Worm (Caenorhabditis elegans) whole organism, young adult: Measurements from ENCODE around the gene F59E12.6.

Source experiments
- B0261.1 ChIP-seq: sonication (generic microtip); optimal IDR thresholded peaks from 2 replicates; lab custom pipeline; 2016; ENCODE audit warnings: mild to moderate bottlenecking, missing genetic modification characterization, moderate library complexity, missing compliant biosample characterization
- F39B2.1 ChIP-seq: fragments of 200-800 bp; sonication (Bioruptor generic); IDR thresholded peaks from 2 replicates; pipeline ENCODE4 v1.3.6; 2022; ENCODE audit warnings: missing genetic modification reagents, missing genetic modification characterization, missing compliant biosample characterization
- F55B11.4 ChIP-seq: sonication (generic microtip); optimal IDR thresholded peaks from 2 replicates; lab custom pipeline; 2016; ENCODE audit warnings: missing compliant biosample characterization, missing genetic modification characterization, borderline replicate concordance; ENCODE audit not compliant: insufficient read depth
- T07F8.4 ChIP-seq: sonication (generic microtip); optimal IDR thresholded peaks from 2 replicates; lab custom pipeline; 2016; ENCODE audit warnings: mild to moderate bottlenecking, missing genetic modification characterization, moderate library complexity, missing compliant biosample characterization
- Y53F4B.3 ChIP-seq: fragments of 200-800 bp; sonication (Bioruptor generic); IDR thresholded peaks from 2 replicates; pipeline ENCODE4 v1.3.6; 2022; ENCODE audit warnings: missing genetic modification reagents, missing genetic modification characterization, missing compliant biosample characterization
- Y53G8AR.9 ChIP-seq: fragments of 200-800 bp; sonication (Bioruptor generic); conservative IDR thresholded peaks from 2 replicates; pipeline ENCODE4 v1.3.6; 2022; ENCODE audit warnings: missing genetic modification reagents, missing genetic modification characterization, missing compliant biosample characterization
- Y95B8A.8 ChIP-seq: fragments of 200-800 bp; sonication (Bioruptor generic); IDR thresholded peaks from 2 replicates; pipeline ENCODE4 v1.3.6; 2022; ENCODE audit warnings: missing genetic modification reagents, missing genetic modification characterization, missing compliant biosample characterization
- aptf-2 ChIP-seq: fragments of 200-800 bp; sonication (Bioruptor generic); conservative IDR thresholded peaks from 2 replicates; pipeline ENCODE4 v1.3.6; 2022; ENCODE audit warnings: missing genetic modification reagents, missing genetic modification characterization, missing compliant biosample characterization
- attf-5 ChIP-seq: fragments of 200-800 bp; sonication (Bioruptor generic); optimal IDR thresholded peaks from 2 replicates; lab custom pipeline; 2018; ENCODE audit warnings: mild to moderate bottlenecking, missing genetic modification characterization, missing compliant biosample characterization
- cebp-1 ChIP-seq, 2 experiments: fragments of 200-800 bp in 1 of 2; sonication (Bioruptor generic) in 1 of 2; sonication (generic microtip) in 1 of 2; IDR thresholded peaks in 1 of 2; optimal IDR thresholded peaks in 1 of 2; 2 replicates each; pipeline versions ENCODE4 v1.3.6 to Lab custom; 2017 to 2022; ENCODE audit warnings: missing compliant biosample characterization in 2 of 2, missing genetic modification characterization in 2 of 2, mild to moderate bottlenecking in 1 of 2, missing genetic modification reagents in 1 of 2, moderate library complexity in 1 of 2
- cebp-2 ChIP-seq: fragments of 200-800 bp; sonication (Bioruptor generic); IDR thresholded peaks from 2 replicates; pipeline ENCODE4 v1.3.6; 2022; ENCODE audit warnings: missing genetic modification characterization, missing compliant biosample characterization
- ceh-40 ChIP-seq: fragments of 200-800 bp; sonication (Bioruptor generic); IDR thresholded peaks from 2 replicates; pipeline ENCODE4 v1.3.6; 2022; ENCODE audit warnings: missing genetic modification characterization, missing compliant biosample characterization
- dox-1 ChIP-seq: fragments of 200-800 bp; sonication (Bioruptor generic); IDR thresholded peaks from 2 replicates; pipeline ENCODE4 v1.3.6; 2022; ENCODE audit warnings: missing genetic modification reagents, missing genetic modification characterization, missing compliant biosample characterization
- dpl-1 ChIP-seq: fragments of 150-350 bp; optimal IDR thresholded peaks from 2 replicates; lab custom pipeline; 2014; ENCODE audit warnings: missing biosample characterization, missing genetic modification reagents, missing genetic modification characterization
- egrh-3 ChIP-seq: fragments of 200-800 bp; sonication (Bioruptor generic); IDR thresholded peaks from 2 replicates; pipeline ENCODE4 v1.3.6; 2022; ENCODE audit warnings: missing genetic modification reagents, missing genetic modification characterization, missing compliant biosample characterization
- hlh-26 ChIP-seq: fragments of 200-800 bp; sonication (Bioruptor generic); conservative IDR thresholded peaks from 2 replicates; pipeline ENCODE4 v1.3.6; 2022; ENCODE audit warnings: missing genetic modification reagents, missing genetic modification characterization, missing compliant biosample characterization
- let-526 ChIP-seq: fragments of 200-800 bp; sonication (Bioruptor generic); IDR thresholded peaks from 2 replicates; pipeline ENCODE4 v1.3.6; 2022; ENCODE audit warnings: missing genetic modification reagents, missing genetic modification characterization, missing compliant biosample characterization
- lin-35 ChIP-seq, 3 experiments: fragments of 150-350 bp in 2 of 3; sonication (generic microtip) in 1 of 3; optimal IDR thresholded peaks; 2 replicates each; lab custom pipeline; 2014 to 2018; ENCODE audit warnings: missing biosample characterization in 3 of 3, missing genetic modification characterization in 3 of 3, missing genetic modification reagents in 3 of 3
- lin-54 ChIP-seq: fragments of 200-800 bp; sonication (Bioruptor generic); optimal IDR thresholded peaks from 2 replicates; lab custom pipeline; 2018; ENCODE audit warnings: mild to moderate bottlenecking, missing genetic modification characterization, missing compliant biosample characterization
- lir-1 ChIP-seq: fragments of 200-800 bp; sonication (Bioruptor generic); conservative IDR thresholded peaks from 2 replicates; pipeline ENCODE4 v1.3.6; 2022; ENCODE audit warnings: missing genetic modification reagents, missing genetic modification characterization, missing compliant biosample characterization
- madf-3 ChIP-seq: fragments of 200-800 bp; sonication (Bioruptor generic); IDR thresholded peaks from 2 replicates; pipeline ENCODE4 v1.3.6; 2022; ENCODE audit warnings: missing genetic modification reagents, missing genetic modification characterization, missing compliant biosample characterization
- madf-8 ChIP-seq: fragments of 200-800 bp; sonication (Bioruptor generic); conservative IDR thresholded peaks from 2 replicates; pipeline ENCODE4 v1.3.6; 2022; ENCODE audit warnings: missing genetic modification reagents, missing genetic modification characterization, missing compliant biosample characterization
- mel-28 ChIP-seq: sonication (generic microtip); optimal IDR thresholded peaks from 2 replicates; lab custom pipeline; 2016; ENCODE audit warnings: borderline replicate concordance, mild to moderate bottlenecking, missing genetic modification characterization, missing compliant biosample characterization
- nfya-2 ChIP-seq: fragments of 200-800 bp; sonication (Bioruptor generic); IDR thresholded peaks from 2 replicates; pipeline ENCODE4 v1.3.6; 2022; ENCODE audit warnings: missing genetic modification reagents, missing genetic modification characterization, missing compliant biosample characterization
- nfyb-1 ChIP-seq: fragments of 200-800 bp; sonication (Bioruptor generic); IDR thresholded peaks from 2 replicates; pipeline ENCODE4 v1.3.6; 2022; ENCODE audit warnings: missing genetic modification reagents, missing genetic modification characterization, missing compliant biosample characterization
- nhr-120 ChIP-seq: fragments of 200-800 bp; sonication (Bioruptor generic); IDR thresholded peaks from 2 replicates; pipeline ENCODE4 v1.3.6; 2022; ENCODE audit warnings: missing genetic modification characterization, missing compliant biosample characterization
- nhr-179 ChIP-seq: sonication (generic microtip); optimal IDR thresholded peaks from 2 replicates; lab custom pipeline; 2016; ENCODE audit warnings: mild to moderate bottlenecking, missing genetic modification characterization, missing compliant biosample characterization
- nhr-27 ChIP-seq: fragments of 200-800 bp; sonication (Bioruptor generic); optimal IDR thresholded peaks from 2 replicates; lab custom pipeline; 2018; ENCODE audit warnings: mild to moderate bottlenecking, missing genetic modification characterization, moderate library complexity, missing compliant biosample characterization
- nhr-80 ChIP-seq: sonication (generic microtip); optimal IDR thresholded peaks from 2 replicates; lab custom pipeline; 2016; ENCODE audit warnings: missing genetic modification characterization, missing compliant biosample characterization
- nhr-90 ChIP-seq: sonication (generic microtip); optimal IDR thresholded peaks from 2 replicates; lab custom pipeline; 2016; ENCODE audit warnings: missing genotype, mild to moderate bottlenecking, missing genetic modification characterization, missing compliant biosample characterization
- pbrm-1 ChIP-seq: fragments of 200-800 bp; sonication (Bioruptor generic); IDR thresholded peaks from 2 replicates; pipeline ENCODE4 v1.3.6; 2022; ENCODE audit warnings: missing genetic modification reagents, missing genetic modification characterization, missing compliant biosample characterization
- rcor-1 ChIP-seq: fragments of 200-800 bp; sonication (Bioruptor generic); IDR thresholded peaks from 2 replicates; pipeline ENCODE4 v1.3.6; 2022; ENCODE audit warnings: missing genetic modification reagents, missing genetic modification characterization, missing compliant biosample characterization
- sea-2 ChIP-seq: fragments of 200-800 bp; sonication (Bioruptor generic); IDR thresholded peaks from 2 replicates; pipeline ENCODE4 v1.3.6; 2022; ENCODE audit warnings: missing genetic modification characterization, missing compliant biosample characterization
- snpc-1.3 ChIP-seq: sonication (generic microtip); optimal IDR thresholded peaks from 2 replicates; lab custom pipeline; 2017; ENCODE audit warnings: missing genetic modification characterization, mild to moderate bottlenecking, missing compliant biosample characterization, antibody characterized with exemption, moderate library complexity, missing genotype, missing genetic modification reagents; ENCODE audit not compliant: insufficient read depth
- tbp1 ChIP-seq: fragments of 200-800 bp; sonication (Bioruptor generic); optimal IDR thresholded peaks from 2 replicates; lab custom pipeline; 2018; ENCODE audit warnings: mild to moderate bottlenecking, missing genetic modification characterization, missing compliant biosample characterization
- unc-130 ChIP-seq: sonication (generic microtip); optimal IDR thresholded peaks from 2 replicates; lab custom pipeline; 2016; ENCODE audit warnings: missing genetic modification reagents, missing genetic modification characterization, missing compliant biosample characterization
- unc-62 ChIP-seq: fragments of 150-350 bp; optimal IDR thresholded peaks from 2 replicates; lab custom pipeline; 2014; ENCODE audit warnings: missing biosample characterization, missing genetic modification reagents, missing genetic modification characterization
- zim-3 ChIP-seq: sonication (generic microtip); optimal IDR thresholded peaks from 2 replicates; lab custom pipeline; 2017; ENCODE audit warnings: mild to moderate bottlenecking, missing genetic modification characterization, moderate library complexity, missing compliant biosample characterization
- ztf-18 ChIP-seq: sonication (generic microtip); optimal IDR thresholded peaks from 2 replicates; lab custom pipeline; 2016; ENCODE audit warnings: missing genotype, mild to moderate bottlenecking, missing genetic modification characterization, missing compliant biosample characterization
- ztf-25 ChIP-seq: fragments of 200-800 bp; sonication (Bioruptor generic); IDR thresholded peaks from 2 replicates; pipeline ENCODE4 v1.3.6; 2022; ENCODE audit warnings: missing genetic modification reagents, missing genetic modification characterization, missing compliant biosample characterization

Gene F59E12.6

DNA sequence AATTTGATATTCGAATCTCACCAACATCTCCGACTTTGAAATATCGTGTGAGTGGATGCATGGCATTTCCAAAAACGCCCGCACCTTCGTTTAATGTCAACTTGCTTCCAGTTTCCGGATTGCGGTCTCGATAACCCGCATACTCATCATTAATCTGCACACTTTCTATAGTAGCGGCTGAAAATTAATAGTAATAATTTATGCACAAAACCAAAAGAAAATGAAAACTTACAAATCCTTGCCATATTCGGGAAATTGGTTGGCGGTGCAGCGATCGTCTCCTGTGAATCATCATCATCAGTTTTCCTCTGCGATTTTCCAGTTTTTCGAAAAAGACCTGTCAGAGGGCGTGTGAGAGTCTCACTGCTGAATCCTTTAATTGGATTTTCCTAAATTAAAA, 29.4 kb upstream of the F59E12.6 start:
- TF ChIP-seq madf-8 (GFP tag; lab: Robert Waterston, UW), result no peak
- no peak for TF ChIP-seq sea-2 (GFP tag; lab: Robert Waterston, UW)
- no peak for TF ChIP-seq Y53G8AR.9 (GFP tag; lab: Robert Waterston, UW)
- TF ChIP-seq nhr-120 (GFP tag; lab: Robert Waterston, UW), result no peak
- TF ChIP-seq T07F8.4 (tag; lab: Kevin White, UChicago), result no peak
- TF ChIP-seq egrh-3 (GFP tag; lab: Robert Waterston, UW), result no peak
- no peak for TF ChIP-seq lin-54 (GFP tag; lab: Kevin White, UChicago)
- no peak for TF ChIP-seq pbrm-1 (GFP tag; lab: Robert Waterston, UW)
- TF ChIP-seq nhr-27 (tag; lab: Kevin White, UChicago), result no peak
- no peak for TF ChIP-seq F55B11.4
- no peak for TF ChIP-seq Y95B8A.8
- no peak for TF ChIP-seq snpc-1.3 (tag; lab: Kevin White, UChicago)
- TF ChIP-seq ztf-25 (GFP tag; lab: Robert Waterston, UW), result no peak
- TF ChIP-seq nhr-80 (tag; lab: Kevin White, UChicago), result no peak

DNA sequence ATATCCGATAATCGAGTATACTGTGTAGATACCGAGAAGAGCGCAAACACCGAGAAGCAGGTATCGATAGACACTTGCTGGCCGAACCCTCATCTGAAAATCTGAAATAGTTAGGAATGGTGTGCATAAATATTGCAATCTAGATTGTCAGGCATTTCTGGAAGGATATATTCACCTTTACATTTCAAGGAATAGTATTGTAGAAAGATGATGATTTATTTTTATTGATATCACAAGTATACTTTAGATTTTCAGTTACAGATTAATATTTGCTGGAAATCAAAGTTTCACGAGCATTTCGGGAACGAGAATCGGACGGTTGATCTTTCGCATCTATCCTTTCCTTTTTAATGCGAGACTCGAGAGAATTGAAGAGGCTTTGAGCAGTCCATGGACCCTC, 28.9 kb upstream of the F59E12.6 start, which contains the start of gene fut-3:
fut-3 (minus strand) TSS at position 101 of the 400 bp plus-strand sequence.
- TF ChIP-seq cebp-1 (GFP tag; IDR thresholded peaks at IDR 0.05; lab: Robert Waterston, UW) (no peak), cebp-1 (tag; optimal IDR thresholded peaks at IDR 0.05; lab: Kevin White, UChicago) (no peak), dpl-1 (GFP tag; lab: Kevin White, UChicago) (no peak), nhr-120 (GFP tag; lab: Robert Waterston, UW) (no peak), unc-62 (GFP tag; lab: Kevin White, UChicago) (no peak), nfyb-1 (GFP tag; lab: Robert Waterston, UW) (0 out of 2 replicates have a peak, but pooled peaks have one; percentile 37), lin-54 (GFP tag; lab: Kevin White, UChicago) (no peak)
- TF ChIP-seq, all 124 proteins: peak for 1

DNA sequence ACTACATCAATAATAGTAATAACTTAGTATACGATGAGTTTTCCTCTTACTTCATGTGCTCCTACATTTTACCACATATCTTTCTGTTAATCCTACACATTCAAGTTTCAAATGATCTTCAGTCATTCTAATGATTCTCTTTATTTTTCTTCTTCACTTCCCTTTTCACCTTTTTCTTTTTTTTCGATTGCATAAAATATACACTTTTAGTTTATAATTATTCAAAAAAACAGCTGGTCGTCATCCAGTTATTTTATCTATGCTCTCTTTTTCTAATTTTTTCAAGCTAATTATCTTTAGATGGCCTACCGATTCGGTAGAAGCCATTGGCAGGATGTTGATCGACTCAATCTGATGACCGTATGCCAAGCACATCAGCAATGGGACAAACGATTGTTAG, 23.5 kb upstream of the F59E12.6 start, which contains the start of gene F59E12.1:
F59E12.1 (plus strand) TSS at position 301 of the 400 bp plus-strand sequence.
- TF ChIP-seq nhr-90, result no peak
- no peak for TF ChIP-seq madf-3 (GFP tag; lab: Robert Waterston, UW)
- no peak for TF ChIP-seq lin-35 (GFP tag; optimal IDR thresholded peaks at IDR 0.05; lab: Kevin White, UChicago)
- no peak for TF ChIP-seq zim-3 (tag; lab: Kevin White, UChicago)
- no peak for TF ChIP-seq hlh-26 (GFP tag; lab: Robert Waterston, UW)
- TF ChIP-seq F55B11.4, result no peak
- TF ChIP-seq dox-1 (GFP tag; lab: Robert Waterston, UW), result no peak
- no peak for TF ChIP-seq nhr-179 (tag; lab: Kevin White, UChicago)
- no peak for TF ChIP-seq pbrm-1 (GFP tag; lab: Robert Waterston, UW)
- no peak for TF ChIP-seq unc-130 (GFP tag; lab: Kevin White, UChicago)
- TF ChIP-seq rcor-1, result no peak
- no peak for TF ChIP-seq nhr-120 (GFP tag; lab: Robert Waterston, UW)
- no peak for TF ChIP-seq B0261.1

DNA sequence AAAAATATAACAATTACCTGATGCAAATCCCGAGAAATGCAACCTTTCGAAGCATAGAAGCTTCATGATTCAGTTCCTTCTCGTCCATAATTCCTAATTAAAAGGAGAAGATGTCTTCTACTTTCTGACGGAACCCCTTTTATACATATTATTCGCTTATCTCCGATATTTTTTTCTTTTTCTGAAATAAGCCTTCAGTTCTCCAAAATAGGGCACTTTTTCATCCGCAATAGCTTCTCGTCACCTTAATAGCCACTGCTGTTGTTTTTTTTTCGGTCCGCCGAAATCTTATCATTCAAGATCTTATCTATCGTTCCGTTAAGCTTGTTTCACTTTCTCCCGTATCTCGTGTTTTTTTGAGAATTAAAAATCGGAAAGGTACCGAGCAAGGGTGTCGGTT, 21.6 kb upstream of the F59E12.6 start, which contains the start of gene bli-2:
bli-2 (minus strand) TSS at position 101 of the 400 bp plus-strand sequence.
- no peak for TF ChIP-seq Y53F4B.3 (GFP tag; lab: Robert Waterston, UW)
- TF ChIP-seq nfya-2 (GFP tag; lab: Robert Waterston, UW), result no peak
- TF ChIP-seq lin-35 (GFP tag; optimal IDR thresholded peaks at IDR 0.05; lab: Kevin White, UChicago), result no peak
- TF ChIP-seq nhr-90, result no peak
- TF ChIP-seq ztf-18 (tag; lab: Kevin White, UChicago), result no peak
- TF ChIP-seq B0261.1, result no peak
- TF ChIP-seq let-526 (GFP tag; lab: Robert Waterston, UW), result no peak
- no peak for TF ChIP-seq attf-5 (GFP tag; lab: Kevin White, UChicago)
- TF ChIP-seq F39B2.1 (GFP tag; lab: Robert Waterston, UW), result no peak
- TF ChIP-seq mel-28 (tag; lab: Kevin White, UChicago), result no peak
- TF ChIP-seq nhr-80 (tag; lab: Kevin White, UChicago), result no peak
- TF ChIP-seq lir-1 (GFP tag; lab: Robert Waterston, UW), result no peak
- no peak for TF ChIP-seq cebp-2 (GFP tag; lab: Robert Waterston, UW)
- no peak for TF ChIP-seq ceh-40 (GFP tag; lab: Robert Waterston, UW)
- TF ChIP-seq tbp1 (GFP tag; lab: Kevin White, UChicago), result no peak
- TF ChIP-seq aptf-2 (GFP tag; lab: Robert Waterston, UW), result no peak
